Worm (Caenorhabditis elegans) whole organism, dauer: ENCODE results near the gene C34C6.9.

Experiments used
- unc-62 ChIP-seq: sonication (generic microtip); optimal IDR thresholded peaks from 2 replicates; lab custom pipeline; 2017; ENCODE audit warnings: missing biosample characterization, missing genetic modification reagents, missing genetic modification characterization

Gene C34C6.9

DNA sequence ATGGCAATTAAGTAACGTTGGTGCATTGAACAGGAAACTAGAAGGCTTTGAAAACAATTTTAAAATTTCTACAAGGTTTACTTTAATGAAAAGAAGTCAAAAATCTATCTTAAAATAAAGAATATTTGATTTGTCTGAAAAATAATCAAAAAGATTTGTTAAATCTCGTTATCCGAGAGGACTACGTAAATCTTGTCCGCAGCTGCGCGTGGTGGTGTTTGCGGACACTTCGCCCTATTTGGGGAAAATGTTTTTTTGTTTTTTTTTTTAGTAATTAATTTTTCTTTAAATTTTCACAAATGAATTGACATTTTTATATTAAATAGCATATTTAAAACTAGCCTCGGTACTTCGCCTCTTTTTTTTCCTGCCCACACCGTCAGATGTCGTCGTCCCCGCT, 1.8 kb upstream of the C34C6.9 start:
- no peak for TF ChIP-seq unc-62 (GFP tag; lab: Kevin White, UChicago)

ce11 chrII:8684824-8685223, 899 bp upstream of the C34C6.9 start, which contains the start of gene hgap-2:
Gene hgap-2, minus strand, starts transcription at chrII:8684924.
- TF ChIP-seq unc-62 (GFP tag; lab: Kevin White, UChicago): no peak

- TF ChIP-seq unc-62 (GFP tag; lab: Kevin White, UChicago): no peak
These were observed 5.7 kb downstream of the C34C6.9 start, which contains the start of gene C34C6.3 for ce11 chrII:8691344-8691960. Gene C34C6.3, plus strand, starts transcription at chrII:8691910.

ce11 chrII:8695783-8696182, 10.1 kb downstream of the C34C6.9 start, which contains the start of gene C34C6.10:
Gene C34C6.10, minus strand, starts transcription at chrII:8695883.
- no peak for TF ChIP-seq unc-62 (GFP tag; lab: Kevin White, UChicago)

ce11 chrII:8698828-8699227, 13.1 kb downstream of the C34C6.9 start, which contains the start of gene chdh-1:
Gene chdh-1, minus strand, starts transcription at chrII:8698928.
- TF ChIP-seq unc-62 (GFP tag; lab: Kevin White, UChicago): no peak

DNA sequence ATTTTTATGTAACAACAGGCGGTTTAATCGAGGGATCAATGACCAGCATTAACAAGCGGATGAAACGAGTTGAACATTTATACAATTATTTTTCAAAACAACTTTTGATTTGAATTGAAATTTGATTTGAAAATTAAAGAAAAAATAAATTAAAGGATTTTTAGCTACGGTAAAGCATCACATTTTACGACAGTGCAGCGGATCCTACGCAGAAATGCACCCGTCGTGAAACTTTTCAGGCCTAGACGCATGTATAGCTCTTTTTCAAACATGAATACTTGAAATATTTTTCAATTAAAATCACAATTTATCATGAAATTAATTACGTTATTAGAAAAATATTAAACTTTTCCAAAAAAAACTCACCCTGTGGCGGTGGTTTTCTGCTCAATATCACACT, 15.3 kb downstream of the C34C6.9 start:
- TF ChIP-seq unc-62 (GFP tag; lab: Kevin White, UChicago): no peak

- TF ChIP-seq unc-62 (GFP tag; lab: Kevin White, UChicago): no peak
These were observed 16.1 kb downstream of the C34C6.9 start, which contains the start of gene sphk-1 for ce11 chrII:8701619-8702350. Gene sphk-1, minus strand, starts transcription at chrII:8701669.

DNA sequence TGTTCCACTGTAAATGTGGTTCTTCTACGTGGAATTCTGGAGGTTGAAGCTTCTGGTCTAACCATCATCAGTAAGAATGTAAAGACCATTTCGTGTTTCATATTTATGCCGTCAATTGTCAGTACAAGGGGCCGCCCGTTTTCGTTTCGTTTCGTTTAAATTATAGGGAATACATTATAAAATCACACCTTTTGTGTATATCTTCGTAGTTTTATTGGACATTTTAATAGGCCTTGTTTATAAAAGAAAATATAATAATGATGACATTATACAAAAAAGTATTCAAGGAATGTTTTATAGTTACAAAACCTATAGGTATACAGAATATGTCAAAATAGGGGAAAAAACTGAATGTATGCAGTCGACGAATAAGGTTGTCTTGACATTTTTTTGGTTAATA, 18.0 kb downstream of the C34C6.9 start, which contains the start of gene ceh-7:
ceh-7 (minus strand) TSS at position 101 of the 400 bp plus-strand sequence.
- TF ChIP-seq unc-62 (GFP tag; lab: Kevin White, UChicago): no peak

DNA sequence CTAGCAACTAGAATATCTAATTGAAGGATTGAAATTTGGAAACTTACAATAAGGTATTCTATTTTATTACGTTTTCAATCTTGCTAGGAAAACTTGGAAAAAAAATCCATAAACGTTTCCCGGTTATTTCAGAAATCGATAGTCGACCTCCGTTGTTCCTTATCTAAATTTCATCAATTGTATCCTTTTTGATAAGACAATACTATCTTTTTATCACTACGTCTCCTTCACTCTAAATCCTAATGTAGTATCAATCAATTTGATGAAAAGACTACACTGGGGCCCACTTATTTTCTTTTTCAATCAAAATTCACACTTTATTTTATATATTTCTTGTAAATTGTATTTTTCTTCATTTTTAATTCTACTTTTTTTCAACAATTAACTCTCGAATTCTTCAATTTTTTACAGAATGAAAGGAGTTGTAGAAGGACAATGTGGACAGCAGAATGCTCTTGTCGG, 18.7 kb downstream of the C34C6.9 start, which contains the start of gene prx-5:
prx-5 (plus strand) TSS at position 412 of the 462 bp plus-strand sequence.
- no peak for TF ChIP-seq unc-62 (GFP tag; lab: Kevin White, UChicago)

ce11 chrII:8707024-8707423, 21.3 kb downstream of the C34C6.9 start, which contains the start of gene cup-16:
Gene cup-16, plus strand, starts transcription at chrII:8707155.
- no peak for TF ChIP-seq unc-62 (GFP tag; lab: Kevin White, UChicago)

ce11 chrII:8710317-8710716, 24.6 kb downstream of the C34C6.9 start, which contains the start of gene srg-15:
Gene srg-15, minus strand, starts transcription at chrII:8710417.
- no peak for TF ChIP-seq unc-62 (GFP tag; lab: Kevin White, UChicago)

- TF ChIP-seq unc-62 (GFP tag; lab: Kevin White, UChicago): no peak
These were observed 29.3 kb downstream of the C34C6.9 start, which contains the start of the genes rab-21 and T01B7.13 for ce11 chrII:8714913-8715447. Gene rab-21, minus strand, starts transcription at chrII:8715013. Gene T01B7.13, plus strand, starts transcription at chrII:8715397.

DNA sequence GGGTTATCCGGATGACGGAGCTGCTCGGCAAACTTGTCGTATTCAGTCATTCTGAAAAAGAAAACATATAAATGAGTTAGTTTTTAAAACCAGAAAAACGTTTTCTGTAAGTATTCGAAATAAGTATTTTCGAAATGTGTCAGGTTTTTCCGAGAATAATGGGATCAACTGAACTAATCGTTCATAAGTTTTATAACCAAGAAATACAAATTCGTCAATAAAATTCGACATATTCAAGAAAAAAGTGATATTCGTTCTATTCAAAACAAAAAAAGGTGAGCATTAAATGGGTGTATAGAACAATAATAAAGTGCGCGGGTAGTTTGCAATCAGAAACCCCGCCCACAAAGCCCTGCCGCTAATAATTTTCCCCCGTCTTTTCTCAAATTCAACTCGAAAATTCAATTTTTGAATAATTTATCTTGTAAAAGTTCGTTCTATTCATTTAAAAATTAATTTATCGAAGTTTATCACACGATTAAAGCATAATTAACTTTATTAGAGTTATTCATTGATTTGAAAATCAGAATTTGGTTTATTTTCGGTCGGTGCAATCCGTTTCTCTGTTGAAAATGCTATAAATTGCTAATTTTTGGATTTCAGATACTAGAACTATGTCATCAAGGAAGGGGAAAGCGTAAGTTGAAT, 30.6 kb downstream of the C34C6.9 start, which contains the start of the genes cyn-11 and T01B7.5:
cyn-11 (minus strand) TSS at position 51 of the 648 bp plus-strand sequence.
T01B7.5 (plus strand) TSS at position 598 of the 648 bp plus-strand sequence.
- TF ChIP-seq unc-62 (GFP tag; lab: Kevin White, UChicago): no peak

- TF ChIP-seq unc-62 (GFP tag; lab: Kevin White, UChicago): no peak
These were observed 31.9 kb downstream of the C34C6.9 start for ce11 chrII:8717579-8717978.

ce11 chrII:8721955-8722524, 36.3 kb downstream of the C34C6.9 start, which contains the start of gene trcs-2:
Gene trcs-2, plus strand, starts transcription at chrII:8722474.
- TF ChIP-seq unc-62 (GFP tag; lab: Kevin White, UChicago): no peak
